Worm (Caenorhabditis elegans): ENCODE data around the gene set-24.
A peak's percentile ranks its signal among the peaks of the same experiment; 100 is the strongest.

The set-24 gene

ce11 chrII:12143558-12143957 lies 12.8 kb upstream of the set-24 start:
- TF ChIP-seq ztf-29 (GFP tag; IDR thresholded peaks at IDR 0.05), result no peak
- no peak for TF ChIP-seq ztf-23 (GFP tag; IDR thresholded peaks at IDR 0.05)
- TF ChIP-seq flt-1 (GFP tag; IDR thresholded peaks at IDR 0.05), result no peak
- TF ChIP-seq klf-2 (GFP tag; conservative IDR thresholded peaks at IDR 0.05), result no peak
- no peak for TF ChIP-seq T22C8.4 (GFP tag; IDR thresholded peaks at IDR 0.05)
- no peak for TF ChIP-seq cog-1 (tag; optimal IDR thresholded peaks at IDR 0.05)
- no peak for TF ChIP-seq tab-1 (GFP tag; IDR thresholded peaks at IDR 0.05)
- TF ChIP-seq med-1 (GFP tag; optimal IDR thresholded peaks at IDR 0.05; ENCODE audit: insufficient read depth), result no peak

- TF ChIP-seq klf-2 (GFP tag; conservative IDR thresholded peaks at IDR 0.05), result no peak
- no peak for TF ChIP-seq tab-1 (GFP tag; IDR thresholded peaks at IDR 0.05)
- no peak for TF ChIP-seq ztf-23 (GFP tag; IDR thresholded peaks at IDR 0.05)
- no peak for TF ChIP-seq cog-1 (tag; optimal IDR thresholded peaks at IDR 0.05)
- no peak for TF ChIP-seq ztf-29 (GFP tag; IDR thresholded peaks at IDR 0.05)
Observed at ce11 chrII:12137983-12138382, 7.2 kb upstream of the set-24 start.

- TF ChIP-seq ref-1 (GFP tag; conservative IDR thresholded peaks at IDR 0.05), result no peak
- TF ChIP-seq ztf-23 (GFP tag; IDR thresholded peaks at IDR 0.05), result no peak
- no peak for TF ChIP-seq tab-1 (GFP tag; IDR thresholded peaks at IDR 0.05)
- TF ChIP-seq cog-1 (tag; optimal IDR thresholded peaks at IDR 0.05), result no peak
- no peak for TF ChIP-seq klf-2 (GFP tag; conservative IDR thresholded peaks at IDR 0.05)
- TF ChIP-seq med-1 (GFP tag; optimal IDR thresholded peaks at IDR 0.05; ENCODE audit: insufficient read depth), result no peak
- no peak for TF ChIP-seq T22C8.4 (GFP tag; IDR thresholded peaks at IDR 0.05)
- TF ChIP-seq flt-1 (GFP tag; IDR thresholded peaks at IDR 0.05), result no peak
- TF ChIP-seq ztf-29 (GFP tag; IDR thresholded peaks at IDR 0.05), result no peak
Observed at ce11 chrII:12130393-12130792, 375 bp downstream of the set-24 start.

- peak; percentile 68; the same call in 1 of the 2 replicates for TF ChIP-seq tab-1 (GFP tag; IDR thresholded peaks at IDR 0.05)
- peak; percentile 67; the same call in 1 of the 2 replicates for TF ChIP-seq ztf-23 (GFP tag; IDR thresholded peaks at IDR 0.05)
- TF ChIP-seq T22C8.4 (GFP tag; IDR thresholded peaks at IDR 0.05), result peak; percentile 56
- peak; percentile 82 for TF ChIP-seq flt-1 (GFP tag; IDR thresholded peaks at IDR 0.05)
- peak; percentile 49 for TF ChIP-seq ref-1 (GFP tag; conservative IDR thresholded peaks at IDR 0.05)
Observed at ce11 chrII:12122694-12123093, 8.1 kb downstream of the set-24 start.

ce11 chrII:12110997-12111396 lies 19.8 kb downstream of the set-24 start:
- TF ChIP-seq cog-1 (tag; optimal IDR thresholded peaks at IDR 0.05) (no peak), ztf-29 (GFP tag; IDR thresholded peaks at IDR 0.05) (no peak), ref-1 (GFP tag; conservative IDR thresholded peaks at IDR 0.05) (no peak)

ce11 chrII:12108843-12109242 lies 21.9 kb downstream of the set-24 start:
- TF ChIP-seq ref-1 (GFP tag; conservative IDR thresholded peaks at IDR 0.05), result no peak
- TF ChIP-seq tab-1 (GFP tag; IDR thresholded peaks at IDR 0.05), result no peak
- no peak for TF ChIP-seq T22C8.4 (GFP tag; IDR thresholded peaks at IDR 0.05)
- TF ChIP-seq ztf-23 (GFP tag; IDR thresholded peaks at IDR 0.05), result no peak
- no peak for TF ChIP-seq cog-1 (tag; optimal IDR thresholded peaks at IDR 0.05)
- no peak for TF ChIP-seq med-1 (GFP tag; optimal IDR thresholded peaks at IDR 0.05; ENCODE audit: insufficient read depth)
- TF ChIP-seq ztf-29 (GFP tag; IDR thresholded peaks at IDR 0.05), result no peak
- TF ChIP-seq klf-2 (GFP tag; conservative IDR thresholded peaks at IDR 0.05), result no peak
- TF ChIP-seq flt-1 (GFP tag; IDR thresholded peaks at IDR 0.05), result no peak

- TF ChIP-seq tab-1 (GFP tag; IDR thresholded peaks at IDR 0.05), result no peak
- TF ChIP-seq ztf-23 (GFP tag; IDR thresholded peaks at IDR 0.05), result 0 out of 2 replicates have a peak, but pooled peaks have one; percentile 37
Observed at ce11 chrII:12107840-12108239, 22.9 kb downstream of the set-24 start, which contains the start of gene Y17G7B.18. Gene Y17G7B.18, minus strand, starts transcription at chrII:12107857.

- TF ChIP-seq ztf-23 (GFP tag; IDR thresholded peaks at IDR 0.05), result peak; percentile 60; the same call in 1 of the 2 replicates
- TF ChIP-seq ztf-29 (GFP tag; IDR thresholded peaks at IDR 0.05), result no peak
- no peak for TF ChIP-seq ref-1 (GFP tag; conservative IDR thresholded peaks at IDR 0.05)
- peak; percentile 86 for TF ChIP-seq cog-1 (tag; optimal IDR thresholded peaks at IDR 0.05)
- TF ChIP-seq T22C8.4 (GFP tag; IDR thresholded peaks at IDR 0.05), result peak; percentile 75; the same call in 1 of the 2 replicates
- no peak; the same call in 1 of the 2 replicates for TF ChIP-seq tab-1 (GFP tag; IDR thresholded peaks at IDR 0.05)
- TF ChIP-seq klf-2 (GFP tag; conservative IDR thresholded peaks at IDR 0.05), result no peak
- no peak for TF ChIP-seq med-1 (GFP tag; optimal IDR thresholded peaks at IDR 0.05; ENCODE audit: insufficient read depth)
- peak; percentile 61; the same call in 1 of the 2 replicates for TF ChIP-seq flt-1 (GFP tag; IDR thresholded peaks at IDR 0.05)
Observed at ce11 chrII:12102365-12102764, 28.4 kb downstream of the set-24 start.

- TF ChIP-seq ztf-29 (GFP tag; IDR thresholded peaks at IDR 0.05), result no peak
- TF ChIP-seq ref-1 (GFP tag; conservative IDR thresholded peaks at IDR 0.05), result no peak
- TF ChIP-seq med-1 (GFP tag; optimal IDR thresholded peaks at IDR 0.05; ENCODE audit: insufficient read depth), result no peak
- no peak for TF ChIP-seq cog-1 (tag; optimal IDR thresholded peaks at IDR 0.05)
- TF ChIP-seq ztf-23 (GFP tag; IDR thresholded peaks at IDR 0.05), result no peak
- TF ChIP-seq flt-1 (GFP tag; IDR thresholded peaks at IDR 0.05), result no peak
Observed at ce11 chrII:12099889-12100288, 30.9 kb downstream of the set-24 start, which contains the start of gene Y17G7B.17. Gene Y17G7B.17, minus strand, starts transcription at chrII:12099989.

- no peak for TF ChIP-seq klf-2 (GFP tag; conservative IDR thresholded peaks at IDR 0.05)
- no peak for TF ChIP-seq cog-1 (tag; optimal IDR thresholded peaks at IDR 0.05)
- no peak for TF ChIP-seq med-1 (GFP tag; optimal IDR thresholded peaks at IDR 0.05; ENCODE audit: insufficient read depth)
- TF ChIP-seq tab-1 (GFP tag; IDR thresholded peaks at IDR 0.05), result no peak
- TF ChIP-seq flt-1 (GFP tag; IDR thresholded peaks at IDR 0.05), result no peak
- no peak for TF ChIP-seq ztf-29 (GFP tag; IDR thresholded peaks at IDR 0.05)
Observed at ce11 chrII:12098716-12099115, 32.1 kb downstream of the set-24 start.

- no peak for TF ChIP-seq T22C8.4 (GFP tag; IDR thresholded peaks at IDR 0.05)
- TF ChIP-seq cog-1 (tag; optimal IDR thresholded peaks at IDR 0.05), result no peak
- no peak for TF ChIP-seq ref-1 (GFP tag; conservative IDR thresholded peaks at IDR 0.05)
- TF ChIP-seq ztf-29 (GFP tag; IDR thresholded peaks at IDR 0.05), result no peak
- no peak for TF ChIP-seq flt-1 (GFP tag; IDR thresholded peaks at IDR 0.05)
- no peak for TF ChIP-seq klf-2 (GFP tag; conservative IDR thresholded peaks at IDR 0.05)
- no peak for TF ChIP-seq med-1 (GFP tag; optimal IDR thresholded peaks at IDR 0.05; ENCODE audit: insufficient read depth)
- TF ChIP-seq tab-1 (GFP tag; IDR thresholded peaks at IDR 0.05), result no peak
Observed at ce11 chrII:12095022-12095421, 35.7 kb downstream of the set-24 start.

Data from whole organism, midembryonic.